Fruit fly (Drosophila melanogaster): ENCODE measurements around the gene Ns3.

Gene Ns3

DNA sequence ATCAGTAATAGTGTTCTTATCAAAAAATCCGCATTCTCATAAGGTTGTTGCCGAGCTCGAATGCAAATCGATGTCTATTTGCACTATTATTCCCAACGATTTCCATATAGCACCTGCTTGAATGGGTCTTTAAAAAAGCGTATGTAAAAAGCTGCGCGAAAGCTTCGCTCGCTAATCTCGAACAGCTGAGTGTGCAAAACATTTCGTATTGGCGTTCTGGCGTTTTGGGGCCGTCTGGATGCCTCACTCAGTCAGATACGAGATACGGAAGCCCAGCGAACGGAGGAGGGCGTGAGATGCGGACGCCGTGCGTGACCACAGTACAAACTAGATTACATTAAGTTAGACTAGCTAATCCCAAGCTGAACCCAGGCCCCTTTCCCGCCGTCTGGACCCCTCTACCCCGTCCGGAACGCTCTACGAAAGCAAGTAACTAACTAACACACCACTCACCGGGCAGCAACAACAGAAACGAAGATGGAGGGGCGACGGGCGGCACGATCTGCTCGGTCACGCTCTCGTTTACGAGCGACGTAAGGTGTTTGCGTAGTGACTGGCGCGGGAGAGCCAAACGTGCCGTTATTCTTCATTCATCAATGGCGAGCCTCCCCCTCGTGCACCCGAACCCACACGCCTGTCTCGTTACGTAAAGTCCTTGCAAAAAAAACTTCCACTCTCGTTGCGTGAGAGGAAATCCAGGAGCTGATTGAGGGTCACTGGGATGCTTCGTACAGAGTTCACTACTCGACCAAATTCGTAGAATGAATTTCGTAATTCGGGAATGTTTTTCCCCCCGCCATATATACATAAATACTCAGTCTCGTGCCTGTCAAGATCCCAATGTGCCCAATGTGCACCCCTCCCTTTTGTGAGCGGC, 2.7 kb upstream of the Ns3 start (continued):
- TF ChIP-seq CG16813 (GFP tag; IDR thresholded peaks at IDR 0.05; ENCODE audit: partially characterized antibody): no peak
- no peak for TF ChIP-seq CG15073 (GFP tag; optimal IDR thresholded peaks at IDR 0.05)
- TF ChIP-seq CG13287 (GFP tag; IDR thresholded peaks at IDR 0.05; ENCODE audit: partially characterized antibody): peak; percentile 21
- TF ChIP-seq CG13424 (tag; optimal IDR thresholded peaks at IDR 0.05): no peak
- no peak for TF ChIP-seq CG12744 (GFP tag; optimal IDR thresholded peaks at IDR 0.05)
- no peak for TF ChIP-seq Optix (GFP tag; IDR thresholded peaks at IDR 0.05)
- no peak for TF ChIP-seq Poxn (GFP tag; IDR thresholded peaks at IDR 0.05)
- no peak for TF ChIP-seq CG6689 (GFP tag; IDR thresholded peaks at IDR 0.05)
- no peak for TF ChIP-seq ind (GFP tag; optimal IDR thresholded peaks at IDR 0.05)
- no peak for TF ChIP-seq Tbp (GFP tag; optimal IDR thresholded peaks at IDR 0.05)
- no peak for TF ChIP-seq p53 (GFP tag; optimal IDR thresholded peaks at IDR 0.05)
- no peak for TF ChIP-seq Abd-B (GFP tag; optimal IDR thresholded peaks at IDR 0.05)
- no peak for TF ChIP-seq Doc3 (GFP tag; IDR thresholded peaks at IDR 0.05; ENCODE audit: partially characterized antibody)
- TF ChIP-seq CG13775 (GFP tag; optimal IDR thresholded peaks at IDR 0.05): no peak
- peak in 1 of 2 experiments; percentile 77 for TF ChIP-seq Pdp1 (GFP tag; optimal IDR thresholded peaks at IDR 0.05)
- TF ChIP-seq NC2α (GFP tag; optimal IDR thresholded peaks at IDR 0.05): no peak
- TF ChIP-seq h (optimal IDR thresholded peaks at IDR 0.05): no peak
- TF ChIP-seq shn (GFP tag; optimal IDR thresholded peaks at IDR 0.05): no peak
- no peak for TF ChIP-seq E2f2 (GFP tag; IDR thresholded peaks at IDR 0.05)
- TF ChIP-seq unpg (GFP tag; optimal IDR thresholded peaks at IDR 0.05): no peak
- peak in 1 of 2 experiments; percentile 71 for TF ChIP-seq crp (GFP tag; optimal IDR thresholded peaks at IDR 0.05)
- TF ChIP-seq CG14860 (GFP tag; IDR thresholded peaks at IDR 0.05; ENCODE audit: partially characterized antibody): no peak
- TF ChIP-seq CG34224 (GFP tag; IDR thresholded peaks at IDR 0.05; ENCODE audit: partially characterized antibody): no peak; the same call in 2 of the 3 replicates
- TF ChIP-seq jumu (GFP tag; optimal IDR thresholded peaks at IDR 0.05): no peak
- no peak for TF ChIP-seq pnt (GFP tag; optimal IDR thresholded peaks at IDR 0.05)
- TF ChIP-seq CG15696 (tag; optimal IDR thresholded peaks at IDR 0.05): no peak
- no peak for TF ChIP-seq prd (optimal IDR thresholded peaks at IDR 0.05)
- no peak for TF ChIP-seq prd (GFP tag; IDR thresholded peaks at IDR 0.05)
- peak; percentile 96 for TF ChIP-seq crol (GFP tag; IDR thresholded peaks at IDR 0.05)
- no peak for TF ChIP-seq lilli (GFP tag; optimal IDR thresholded peaks at IDR 0.05)
- TF ChIP-seq bcd (GFP tag; optimal IDR thresholded peaks at IDR 0.05): peak; percentile 24
- TF ChIP-seq wdn (GFP tag; IDR thresholded peaks at IDR 0.05): no peak
- no peak for TF ChIP-seq z (GFP tag; IDR thresholded peaks at IDR 0.05)

DNA sequence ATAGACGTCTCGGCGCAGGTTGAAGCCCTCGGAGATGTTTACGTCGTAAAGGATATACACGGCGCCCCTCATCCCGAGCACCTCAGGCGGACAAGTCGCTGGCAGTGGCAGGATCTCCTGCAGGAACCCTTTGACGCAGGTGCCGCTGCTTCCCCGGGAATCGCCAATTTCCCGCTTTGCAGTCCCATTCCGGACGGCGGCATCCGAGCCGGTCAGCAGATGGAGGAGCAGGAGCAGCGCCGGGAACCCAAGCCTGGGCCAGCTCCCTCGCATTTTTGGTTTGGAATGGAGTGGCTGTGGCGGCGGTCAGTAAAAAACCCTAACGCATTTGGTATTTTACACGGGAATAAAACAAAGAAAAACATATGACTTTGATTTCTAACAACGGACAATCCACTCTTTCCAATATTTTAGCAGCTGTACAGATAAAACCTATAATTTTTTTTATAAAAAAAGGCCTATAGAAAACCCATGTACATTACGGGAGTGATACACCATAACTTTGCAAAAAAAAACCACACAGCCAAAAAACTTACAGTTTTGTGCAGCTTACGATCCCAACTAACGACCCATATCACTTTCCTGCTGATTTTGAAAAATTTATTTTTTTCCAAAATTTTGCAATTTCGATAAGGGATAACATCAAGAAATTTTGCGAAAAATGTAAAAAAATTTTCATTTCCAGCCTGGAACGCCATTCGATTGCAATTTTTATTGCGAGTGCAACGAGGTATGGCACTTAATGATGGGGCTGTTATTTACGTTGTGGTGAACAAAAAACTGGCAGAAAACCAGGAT, 1.9 kb upstream of the Ns3 start, which contains the start of the genes O-fut2 and CG14777:
O-fut2 (minus strand) TSS at position 290 of the 798 bp plus-strand sequence.
CG14777 (plus strand) TSS at position 428 of the 798 bp plus-strand sequence.
- peak; percentile 64 for TF ChIP-seq Med (GFP tag)
- TF ChIP-seq Ets65A (GFP tag): no peak
- TF ChIP-seq Hmr (GFP tag; optimal IDR thresholded peaks at IDR 0.05): no peak
- TF ChIP-seq CG12659 (GFP tag; optimal IDR thresholded peaks at IDR 0.05): peak; percentile 8
- TF ChIP-seq sr (GFP tag; IDR thresholded peaks at IDR 0.05): 0 out of 3 replicates have a peak, but pooled peaks have one; percentile 7
- peak; percentile 42; the same call in 2 of the 3 replicates for TF ChIP-seq row (GFP tag; IDR thresholded peaks at IDR 0.05)
- TF ChIP-seq tgo (GFP tag; IDR thresholded peaks at IDR 0.05): 0 out of 3 replicates have a peak, but pooled peaks have one; percentile 16
- TF ChIP-seq Dref (GFP tag; IDR thresholded peaks at IDR 0.05): no peak
- TF ChIP-seq slbo (GFP tag; IDR thresholded peaks at IDR 0.05): peak; percentile 51; the same call in 1 of the 2 replicates
- peak; percentile 9 for TF ChIP-seq CG30403 (GFP tag; optimal IDR thresholded peaks at IDR 0.05)
- TF ChIP-seq CG9797 (GFP tag; optimal IDR thresholded peaks at IDR 0.05): peak; percentile 7
- TF ChIP-seq run (tag; optimal IDR thresholded peaks at IDR 0.05): no peak
- 0 out of 2 replicates have a peak, but pooled peaks have one; percentile 32 for TF ChIP-seq CG14441 (GFP tag; IDR thresholded peaks at IDR 0.05)
- TF ChIP-seq Xrp1 (GFP tag; IDR thresholded peaks at IDR 0.05): peak; percentile 37; the same call in 1 of the 2 replicates
- no peak for TF ChIP-seq CG11696 (GFP tag; IDR thresholded peaks at IDR 0.05)
- no peak for TF ChIP-seq CG13287 (GFP tag; IDR thresholded peaks at IDR 0.05; ENCODE audit: partially characterized antibody)
- TF ChIP-seq gfzf (GFP tag; optimal IDR thresholded peaks at IDR 0.05): peak; percentile 66

Measured in whole organism, embryonic.